Fruit fly (Drosophila melanogaster) whole organism, embryonic: Measurements from ENCODE around the gene Pi4KIIalpha.

Source experiments
- CG10462 ChIP-seq: fragments of 200-800 bp; sonication (Bioruptor generic); optimal IDR thresholded peaks from 2 replicates; lab custom pipeline; 2016; ENCODE audit warnings: missing biosample characterization, missing genetic modification characterization
- CG12299 ChIP-seq: fragments of 200-800 bp; sonication (Bioruptor generic); optimal IDR thresholded peaks from 2 replicates; lab custom pipeline; 2018; ENCODE audit warnings: missing biosample characterization, mild to moderate bottlenecking, missing genetic modification characterization
- CG13424 ChIP-seq: fragments of 200-800 bp; sonication (Bioruptor generic); optimal IDR thresholded peaks from 2 replicates; lab custom pipeline; 2019; ENCODE audit warnings: missing biosample characterization, mild to moderate bottlenecking, missing genetic modification characterization, moderate library complexity
- CG14710 ChIP-seq: fragments of 200-800 bp; sonication (Bioruptor generic); optimal IDR thresholded peaks from 3 replicates; lab custom pipeline; 2019; ENCODE audit warnings: missing biosample characterization, mild to moderate bottlenecking, missing genetic modification characterization, moderate library complexity
- CG15479 ChIP-seq: fragments of 200-800 bp; sonication (Bioruptor generic); optimal IDR thresholded peaks from 3 replicates; lab custom pipeline; 2019; ENCODE audit warnings: missing biosample characterization, mild to moderate bottlenecking, missing genetic modification characterization, moderate library complexity
- CG15514 ChIP-seq: fragments of 200-800 bp; sonication (Bioruptor generic); optimal IDR thresholded peaks from 3 replicates; lab custom pipeline; 2017; ENCODE audit warnings: missing biosample characterization, missing genetic modification characterization, mild to moderate bottlenecking, moderate library complexity, missing genetic modification reagents
- CG1603 ChIP-seq: fragments of 200-800 bp; sonication (Bioruptor generic); optimal IDR thresholded peaks from 2 replicates; lab custom pipeline; 2019; ENCODE audit warnings: missing biosample characterization, mild to moderate bottlenecking, missing genetic modification characterization, moderate library complexity
- CG2116 ChIP-seq: fragments of 200-800 bp; sonication (Bioruptor generic); optimal IDR thresholded peaks from 3 replicates; lab custom pipeline; 2018; ENCODE audit warnings: missing biosample characterization, mild to moderate bottlenecking, missing genetic modification characterization
- CG2129 ChIP-seq: fragments of 200-800 bp; sonication (Bioruptor generic); IDR thresholded peaks from 2 replicates; pipeline ENCODE4 v1.3.6; 2022; ENCODE audit warnings: missing biosample characterization, missing genetic modification characterization; ENCODE audit not compliant: partially characterized antibody
- CG31224 ChIP-seq: fragments of 200-800 bp; sonication (Bioruptor generic); IDR thresholded peaks from 2 replicates; pipeline ENCODE4 v1.3.6; 2022; ENCODE audit warnings: missing biosample characterization, missing genetic modification characterization
- CG34422 ChIP-seq: fragments of 200-800 bp; sonication (Bioruptor generic); IDR thresholded peaks from 3 replicates; pipeline ENCODE4 v1.3.6; 2022; ENCODE audit warnings: missing biosample characterization, missing genetic modification characterization
- CG3838 ChIP-seq: fragments of 200-800 bp; sonication (Bioruptor generic); optimal IDR thresholded peaks from 3 replicates; lab custom pipeline; 2016; ENCODE audit warnings: missing biosample characterization, missing genetic modification characterization
- CG4617 ChIP-seq: fragments of 200-800 bp; sonication (Bioruptor generic); optimal IDR thresholded peaks from 3 replicates; lab custom pipeline; 2016; ENCODE audit warnings: missing biosample characterization, missing genetic modification characterization, borderline replicate concordance
- CG6272 ChIP-seq: fragments of 200-800 bp; sonication (Bioruptor generic); IDR thresholded peaks from 2 replicates; pipeline ENCODE4 v1.3.6; 2022; ENCODE audit warnings: missing biosample characterization, missing genetic modification characterization
- CG6689 ChIP-seq: fragments of 200-800 bp; sonication (Bioruptor generic); IDR thresholded peaks from 2 replicates; pipeline ENCODE4 v1.3.6; 2022; ENCODE audit warnings: missing biosample characterization, missing genetic modification characterization
- CG6791 ChIP-seq: fragments of 200-800 bp; sonication (Bioruptor generic); IDR thresholded peaks from 3 replicates; pipeline ENCODE4 v1.3.6; 2022; ENCODE audit warnings: missing biosample characterization, missing genetic modification characterization; ENCODE audit not compliant: partially characterized antibody
- CG9609 ChIP-seq: fragments of 200-800 bp; sonication (Bioruptor generic); optimal IDR thresholded peaks from 3 replicates; lab custom pipeline; 2016; ENCODE audit warnings: missing biosample characterization, missing genetic modification characterization
- Dref ChIP-seq: fragments of 200-800 bp; sonication (Bioruptor generic); IDR thresholded peaks from 2 replicates; pipeline ENCODE4 v1.3.6; 2022; ENCODE audit warnings: missing biosample characterization, missing genetic modification characterization
- Kr ChIP-seq: fragments of 200-800 bp; sonication (Bioruptor generic); optimal IDR thresholded peaks from 2 replicates; lab custom pipeline; 2017; ENCODE audit warnings: missing biosample characterization, mild to moderate bottlenecking, missing genetic modification characterization
- MESR4 ChIP-seq: fragments of 200-800 bp; sonication (Bioruptor generic); optimal IDR thresholded peaks from 2 replicates; lab custom pipeline; 2018; ENCODE audit warnings: missing biosample characterization, mild to moderate bottlenecking, missing genetic modification characterization, moderate library complexity
- MTF-1 ChIP-seq: fragments of 200-800 bp; sonication (Bioruptor generic); optimal IDR thresholded peaks from 2 replicates; lab custom pipeline; 2018; ENCODE audit warnings: missing biosample characterization, mild to moderate bottlenecking, missing genetic modification characterization, borderline replicate concordance
- Myb ChIP-seq: fragments of 200-800 bp; sonication (Bioruptor generic); optimal IDR thresholded peaks from 2 replicates; lab custom pipeline; 2016; ENCODE audit warnings: missing biosample characterization, missing genetic modification characterization
- Oaz ChIP-seq: fragments of 200-800 bp; sonication (Bioruptor generic); IDR thresholded peaks from 2 replicates; pipeline ENCODE4 v1.3.6; 2022; ENCODE audit warnings: missing biosample characterization, missing genetic modification characterization
- Opbp ChIP-seq: fragments of 200-800 bp; sonication (Bioruptor generic); IDR thresholded peaks from 3 replicates; pipeline ENCODE4 v1.3.6; 2022; ENCODE audit warnings: missing biosample characterization, missing genetic modification characterization; ENCODE audit not compliant: partially characterized antibody
- Sry-δ ChIP-seq: fragments of 200-800 bp; sonication (Bioruptor generic); optimal IDR thresholded peaks from 2 replicates; lab custom pipeline; 2016; ENCODE audit warnings: missing biosample characterization, missing genetic modification characterization
- amos ChIP-seq: fragments of 200-800 bp; sonication (Bioruptor generic); IDR thresholded peaks from 2 replicates; pipeline ENCODE4 v1.3.6; 2022; ENCODE audit warnings: missing biosample characterization, missing genetic modification characterization; ENCODE audit not compliant: partially characterized antibody
- crp ChIP-seq, 2 experiments: fragments of 200-800 bp; sonication (Bioruptor generic); optimal IDR thresholded peaks; 2 replicates in 1 of 2; 3 replicates in 1 of 2; lab custom pipeline; 2017; ENCODE audit warnings: missing biosample characterization in 2 of 2, missing genetic modification characterization in 2 of 2, mild to moderate bottlenecking in 1 of 2, moderate library complexity in 1 of 2
- fu2 ChIP-seq: fragments of 200-800 bp; sonication (Bioruptor generic); optimal IDR thresholded peaks from 2 replicates; lab custom pipeline; 2016; ENCODE audit warnings: missing biosample characterization, missing genetic modification characterization
- gro ChIP-seq: fragments of 200-800 bp; sonication (Bioruptor generic); optimal IDR thresholded peaks from 2 replicates; lab custom pipeline; 2016; ENCODE audit warnings: missing biosample characterization, missing genetic modification characterization
- gt ChIP-seq: fragments of 200-800 bp; sonication (Bioruptor generic); IDR thresholded peaks from 2 replicates; pipeline ENCODE4 v1.3.6; 2022; ENCODE audit warnings: missing biosample characterization, missing genetic modification characterization
- lov ChIP-seq, 2 experiments: fragments of 200-800 bp in 1 of 2; fragments of >200 bp in 1 of 2; sonication (Bioruptor generic) in 1 of 2; IDR thresholded peaks in 1 of 2; optimal IDR thresholded peaks in 1 of 2; 2 replicates in 1 of 2; 3 replicates in 1 of 2; pipeline versions ENCODE4 v1.3.6 to Lab custom; 2017 to 2022; ENCODE audit warnings: missing biosample characterization in 1 of 2, missing genetic modification characterization in 1 of 2
- onecut ChIP-seq: fragments of 200-800 bp; sonication (Bioruptor generic); IDR thresholded peaks from 2 replicates; pipeline ENCODE4 v1.3.6; 2022; ENCODE audit warnings: missing biosample characterization, missing genetic modification characterization
- p53 ChIP-seq: fragments of 200-800 bp; sonication (Bioruptor generic); optimal IDR thresholded peaks from 2 replicates; lab custom pipeline; 2016; ENCODE audit warnings: missing biosample characterization, missing genetic modification characterization
- phol ChIP-seq: fragments of 200-800 bp; sonication (Bioruptor generic); optimal IDR thresholded peaks from 3 replicates; lab custom pipeline; 2018; ENCODE audit warnings: missing biosample characterization, mild to moderate bottlenecking, missing genetic modification characterization, moderate library complexity
- pita ChIP-seq: fragments of 200-800 bp; sonication (Bioruptor generic); optimal IDR thresholded peaks from 2 replicates; lab custom pipeline; 2017; ENCODE audit warnings: missing biosample characterization, mild to moderate bottlenecking, missing genetic modification characterization
- pzg ChIP-seq: fragments of 200-800 bp; sonication (Bioruptor generic); optimal IDR thresholded peaks from 3 replicates; lab custom pipeline; 2018; ENCODE audit warnings: missing biosample characterization, mild to moderate bottlenecking, missing genetic modification characterization, moderate library complexity
- sisA ChIP-seq: fragments of 200-800 bp; sonication (Bioruptor generic); IDR thresholded peaks from 2 replicates; pipeline ENCODE4 v1.3.6; 2022; ENCODE audit warnings: missing biosample characterization, missing genetic modification characterization
- trem ChIP-seq: fragments of 200-800 bp; optimal IDR thresholded peaks from 3 replicates; lab custom pipeline; 2019; ENCODE audit warnings: missing biosample characterization, mild to moderate bottlenecking, missing genetic modification characterization, moderate library complexity
- unc-4 ChIP-seq: fragments of 200-800 bp; sonication (Bioruptor generic); IDR thresholded peaks from 2 replicates; pipeline ENCODE4 v1.3.6; 2022; ENCODE audit warnings: missing biosample characterization, missing genetic modification characterization; ENCODE audit not compliant: partially characterized antibody
- vvl ChIP-seq: fragments of 200-800 bp; sonication (Bioruptor generic); IDR thresholded peaks from 2 replicates; pipeline ENCODE4 v1.3.6; 2022; ENCODE audit warnings: missing biosample characterization, missing genetic modification characterization
- zen2 ChIP-seq: fragments of 200-800 bp; sonication (Bioruptor generic); IDR thresholded peaks from 3 replicates; pipeline ENCODE4 v1.3.6; 2022; ENCODE audit warnings: missing biosample characterization, missing genetic modification characterization; ENCODE audit not compliant: partially characterized antibody

The Pi4KIIalpha gene

DNA sequence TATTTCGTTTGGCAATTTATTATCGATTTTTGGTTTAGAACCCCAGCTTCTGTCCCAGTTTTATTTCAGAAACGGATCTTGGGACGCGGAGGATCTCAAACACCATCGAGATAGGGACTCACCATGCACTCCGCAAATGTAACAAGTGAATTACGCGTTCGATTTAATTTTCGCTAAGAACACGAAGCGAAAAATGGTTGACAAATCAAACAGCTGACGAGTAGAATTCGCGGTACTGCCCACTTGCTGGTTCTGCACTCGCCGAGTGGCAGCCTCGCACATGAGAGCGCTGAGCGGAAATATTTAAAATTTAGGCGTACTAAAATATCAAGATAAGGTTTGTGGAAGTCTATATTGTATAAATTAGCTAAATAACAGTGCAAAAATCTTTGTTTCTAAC, at the start of gene Pi4KIIalpha (continued):
- TF ChIP-seq CG6272 (GFP tag; lab: Robert Waterston, UW), result no peak
- TF ChIP-seq CG15479, result no peak
- TF ChIP-seq phol (tag; lab: Kevin White, UChicago), result peak; percentile 69
- TF ChIP-seq zen2 (GFP tag; lab: Robert Waterston, UW), result no peak
- TF ChIP-seq vvl, result no peak
- peak; percentile 12 for TF ChIP-seq Sry-δ
- peak; percentile 69 for TF ChIP-seq pzg (GFP tag; lab: Kevin White, UChicago)
- no peak for TF ChIP-seq CG14710 (tag; lab: Kevin White, UChicago)
- no peak for TF ChIP-seq CG10462
- no peak for TF ChIP-seq Oaz (GFP tag; lab: Robert Waterston, UW)
- peak; percentile 55 for TF ChIP-seq CG1603 (tag; lab: Kevin White, UChicago)
- no peak for TF ChIP-seq CG2129
- TF ChIP-seq sisA, result no peak
- peak; percentile 66 for TF ChIP-seq CG15514 (GFP tag; lab: Kevin White, UChicago)
- TF ChIP-seq lov (optimal IDR thresholded peaks at IDR 0.05; lab: Kevin White, UChicago), result no peak
- no peak for TF ChIP-seq lov (GFP tag; IDR thresholded peaks at IDR 0.05; lab: Robert Waterston, UW)
- TF ChIP-seq CG4617 (GFP tag; lab: Kevin White, UChicago), result peak; percentile 47
- peak; percentile 66 for TF ChIP-seq MESR4 (GFP tag; lab: Kevin White, UChicago)
- TF ChIP-seq CG34422, result peak; percentile 40; the same call in 1 of the 3 replicates
- no peak for TF ChIP-seq gt (GFP tag; lab: Robert Waterston, UW)
- TF ChIP-seq fu2 (GFP tag; lab: Kevin White, UChicago), result no peak
- TF ChIP-seq pita (GFP tag; lab: Kevin White, UChicago), result no peak
- TF ChIP-seq CG2116 (GFP tag; lab: Kevin White, UChicago), result peak; percentile 21
- peak; percentile 25; the same call in 1 of the 2 replicates for TF ChIP-seq amos
- TF ChIP-seq MTF-1, result no peak
- TF ChIP-seq unc-4 (GFP tag; lab: Robert Waterston, UW), result no peak
- no peak for TF ChIP-seq CG13424 (tag; lab: Kevin White, UChicago)
- TF ChIP-seq CG6689 (GFP tag; lab: Robert Waterston, UW), result no peak
- TF ChIP-seq onecut (GFP tag; lab: Robert Waterston, UW), result no peak; the same call in none of the 2 replicates
- peak; percentile 19; the same call in 1 of the 3 replicates for TF ChIP-seq Opbp
- TF ChIP-seq crp (GFP tag; optimal IDR thresholded peaks at IDR 0.05; lab: Kevin White, UChicago), result peak; percentile 79 to 94
- TF ChIP-seq CG9609 (GFP tag; lab: Kevin White, UChicago), result no peak
- TF ChIP-seq Kr (GFP tag; lab: Kevin White, UChicago), result no peak
- no peak for TF ChIP-seq CG6791 (GFP tag; lab: Robert Waterston, UW)
- no peak for TF ChIP-seq p53 (GFP tag; lab: Kevin White, UChicago)
- peak; percentile 99 for TF ChIP-seq trem (tag; lab: Kevin White, UChicago)
- peak; percentile 59 for TF ChIP-seq Dref
- TF ChIP-seq CG12299 (tag; lab: Kevin White, UChicago), result no peak
- no peak for TF ChIP-seq CG3838
- no peak for TF ChIP-seq CG31224 (GFP tag; lab: Robert Waterston, UW)
- TF ChIP-seq gro (GFP tag; lab: Kevin White, UChicago), result no peak
- peak; percentile 10 for TF ChIP-seq Myb (GFP tag; lab: Kevin White, UChicago)
